Worm (Caenorhabditis elegans) whole organism, young adult: ENCODE data around the gene Y66H1A.8.
A peak's percentile ranks its signal among the peaks of the same experiment; 100 is the strongest.

Experiments used
- F49E8.2 ChIP-seq: sonication (generic microtip); optimal IDR thresholded peaks from 3 replicates; lab custom pipeline; 2017; ENCODE audit warnings: missing genetic modification characterization, mild to moderate bottlenecking, missing compliant biosample characterization, antibody characterized with exemption, moderate library complexity; ENCODE audit not compliant: insufficient read depth
- unc-130 ChIP-seq: sonication (generic microtip); optimal IDR thresholded peaks from 2 replicates; lab custom pipeline; 2016; ENCODE audit warnings: missing genetic modification reagents, missing genetic modification characterization, missing compliant biosample characterization

ce11 chrIV:443622-444021 is 11.1 kb downstream of the Y66H1A.8 start, which contains the start of gene mrpl-55:
- peak; percentile 18 for TF ChIP-seq unc-130 (GFP tag; lab: Kevin White, UChicago)
- no peak for TF ChIP-seq F49E8.2 (tag; lab: Kevin White, UChicago)
